Worm (Caenorhabditis elegans): ENCODE results near the gene K02E10.4.
A peak's percentile ranks its signal among the peaks of the same experiment; 100 is the strongest.

K02E10.4 gene

DNA sequence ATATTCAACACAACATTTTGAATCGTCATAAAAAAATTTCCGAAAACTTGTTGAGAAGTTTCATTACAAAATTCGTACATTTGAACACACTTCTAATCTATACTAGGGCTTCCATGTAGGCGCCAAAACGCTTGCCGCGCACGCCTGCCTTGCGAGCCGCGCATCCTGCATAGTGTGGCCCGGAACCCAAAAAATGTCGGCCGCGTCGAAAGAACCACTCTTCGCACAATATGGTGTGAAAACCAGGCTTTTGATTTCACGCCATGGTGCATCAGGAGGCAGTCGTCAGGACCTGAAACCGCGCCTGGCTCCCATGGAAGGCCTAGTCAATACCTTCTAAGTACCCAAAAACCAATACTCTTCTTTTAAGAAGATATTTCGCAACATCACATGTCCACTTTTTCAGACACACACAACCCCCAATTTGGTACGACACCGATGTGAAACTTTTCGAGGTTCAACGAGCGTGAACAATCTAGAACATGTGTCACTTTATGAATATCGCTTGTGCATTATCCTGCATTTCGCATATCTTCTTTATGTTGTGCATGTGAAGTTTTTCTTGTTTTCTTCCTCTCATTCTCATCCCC is 10.6 kb downstream of the K02E10.4 start:
- TF ChIP-seq cnd-1 (tag; optimal IDR thresholded peaks at IDR 0.05) = no peak
- TF ChIP-seq lsy-2 (tag; optimal IDR thresholded peaks at IDR 0.05) = no peak
- no peak for TF ChIP-seq M03D4.4 (tag; optimal IDR thresholded peaks at IDR 0.05)
- no peak for TF ChIP-seq nhr-237 (tag; optimal IDR thresholded peaks at IDR 0.05)
- no peak for TF ChIP-seq unc-62 (GFP tag; optimal IDR thresholded peaks at IDR 0.05)
- no peak for TF ChIP-seq nhr-2 (tag; optimal IDR thresholded peaks at IDR 0.05)
- TF ChIP-seq nhr-12 (tag; optimal IDR thresholded peaks at IDR 0.05) = no peak
- no peak for TF ChIP-seq lin-13 (tag; optimal IDR thresholded peaks at IDR 0.05)
- TF ChIP-seq zip-8 (tag; optimal IDR thresholded peaks at IDR 0.05) = no peak
- no peak for TF ChIP-seq ceh-39 (tag; optimal IDR thresholded peaks at IDR 0.05)
- no peak for TF ChIP-seq flh-1 (GFP tag; optimal IDR thresholded peaks at IDR 0.05)
- no peak for TF ChIP-seq elt-1 (tag; optimal IDR thresholded peaks at IDR 0.05; ENCODE audit: borderline replicate concordance, insufficient read depth)
- no peak for TF ChIP-seq lin-32 (GFP tag; optimal IDR thresholded peaks at IDR 0.05)
- TF ChIP-seq sptf-1 (tag; optimal IDR thresholded peaks at IDR 0.05) = no peak

DNA sequence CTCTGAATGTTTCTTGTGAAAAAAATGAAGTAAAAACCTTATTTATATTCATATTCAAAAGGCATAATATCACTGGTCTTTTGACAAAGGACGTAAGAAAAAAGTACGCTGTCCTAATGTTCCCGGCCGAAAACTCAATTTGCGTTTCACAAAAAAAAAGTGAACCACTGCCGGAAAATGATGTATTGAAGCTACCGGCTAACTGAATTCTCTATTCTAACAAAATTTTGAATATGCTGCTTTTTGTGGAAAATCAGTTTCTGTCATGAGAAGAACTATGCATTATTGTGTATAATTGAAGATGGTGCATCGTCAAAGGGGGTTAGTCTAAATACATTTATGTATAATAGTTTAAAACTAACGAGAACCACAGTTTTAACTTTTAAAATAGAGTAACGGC is 11.2 kb downstream of the K02E10.4 start:
- no peak for TF ChIP-seq elt-1 (tag; optimal IDR thresholded peaks at IDR 0.05; ENCODE audit: borderline replicate concordance, insufficient read depth)
- TF ChIP-seq ces-1 (GFP tag; optimal IDR thresholded peaks at IDR 0.05) = peak; percentile 36

DNA sequence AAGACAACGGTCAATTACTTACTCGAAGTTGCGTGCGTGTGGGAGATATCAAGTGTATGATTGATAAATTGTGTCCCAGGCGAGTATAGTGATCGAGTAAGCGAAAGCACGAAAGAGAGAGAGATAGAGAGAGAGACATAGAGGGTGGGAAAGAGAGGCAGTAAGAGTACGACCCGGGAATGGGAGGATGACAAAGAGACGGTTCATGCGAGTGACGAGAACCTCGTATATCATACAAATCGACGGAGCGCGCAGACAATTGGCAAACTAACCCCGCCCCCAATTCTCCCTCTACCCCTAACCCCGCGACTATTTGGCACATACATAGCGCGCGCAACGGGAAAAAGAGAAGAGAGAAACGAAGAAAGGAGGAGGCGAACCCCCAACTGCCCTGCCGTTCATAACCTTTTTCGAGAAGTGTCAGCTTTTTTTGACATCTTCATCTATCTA is 12.8 kb downstream of the K02E10.4 start, which contains the start of gene rabr-1:
TSS of gene rabr-1 (plus strand) at position 316 of the 450 bp plus-strand sequence.
- no peak for TF ChIP-seq elt-1 (tag; optimal IDR thresholded peaks at IDR 0.05; ENCODE audit: borderline replicate concordance, insufficient read depth)
- TF ChIP-seq drap-1 (GFP tag; optimal IDR thresholded peaks at IDR 0.05) = no peak
- TF ChIP-seq ceh-39 (tag; optimal IDR thresholded peaks at IDR 0.05) = no peak
- TF ChIP-seq nhr-2 (tag; optimal IDR thresholded peaks at IDR 0.05) = peak; percentile 46
- peak; percentile 42 for TF ChIP-seq pha-4 (tag; optimal IDR thresholded peaks at IDR 0.05)
- TF ChIP-seq bed-3 (GFP tag; optimal IDR thresholded peaks at IDR 0.05) = no peak
- TF ChIP-seq cnd-1 (tag; optimal IDR thresholded peaks at IDR 0.05) = no peak
- no peak for TF ChIP-seq tbx-8 (GFP tag; optimal IDR thresholded peaks at IDR 0.05)
- no peak for TF ChIP-seq ces-1 (GFP tag; optimal IDR thresholded peaks at IDR 0.05)
- TF ChIP-seq nhr-76 (tag; optimal IDR thresholded peaks at IDR 0.05) = no peak
- TF ChIP-seq M03D4.4 (tag; optimal IDR thresholded peaks at IDR 0.05) = peak; percentile 30
- TF ChIP-seq ceh-43 (GFP tag; optimal IDR thresholded peaks at IDR 0.05) = no peak
- TF ChIP-seq lsy-2 (tag; optimal IDR thresholded peaks at IDR 0.05) = no peak
- no peak for TF ChIP-seq snpc-4 (tag; optimal IDR thresholded peaks at IDR 0.05)
- TF ChIP-seq nhr-237 (tag; optimal IDR thresholded peaks at IDR 0.05) = no peak
- TF ChIP-seq flh-1 (GFP tag; optimal IDR thresholded peaks at IDR 0.05) = no peak
- no peak for TF ChIP-seq mab-5 (tag; optimal IDR thresholded peaks at IDR 0.05)
- TF ChIP-seq ceh-83 (GFP tag; optimal IDR thresholded peaks at IDR 0.05) = no peak
- no peak for TF ChIP-seq mep-1 (tag; optimal IDR thresholded peaks at IDR 0.05)
- no peak for TF ChIP-seq nhr-28 (tag; optimal IDR thresholded peaks at IDR 0.05)
- TF ChIP-seq ham-2 (GFP tag; optimal IDR thresholded peaks at IDR 0.05) = peak; percentile 68
- TF ChIP-seq lin-13 (tag; optimal IDR thresholded peaks at IDR 0.05) = peak; percentile 24
- TF ChIP-seq sem-2 (GFP tag; optimal IDR thresholded peaks at IDR 0.05) = no peak
- TF ChIP-seq sptf-1 (tag; optimal IDR thresholded peaks at IDR 0.05) = no peak
- TF ChIP-seq ztf-11 (tag; optimal IDR thresholded peaks at IDR 0.05) = no peak
- no peak for TF ChIP-seq nhr-12 (tag; optimal IDR thresholded peaks at IDR 0.05)
- no peak for TF ChIP-seq hlh-1 (tag; optimal IDR thresholded peaks at IDR 0.05)
- TF ChIP-seq unc-62 (GFP tag; optimal IDR thresholded peaks at IDR 0.05) = peak; percentile 56
- TF ChIP-seq zip-8 (tag; optimal IDR thresholded peaks at IDR 0.05) = no peak
- peak; percentile 51 for TF ChIP-seq blmp-1 (tag; optimal IDR thresholded peaks at IDR 0.05)
- no peak for TF ChIP-seq lin-32 (GFP tag; optimal IDR thresholded peaks at IDR 0.05)
- TF ChIP-seq elt-3 (tag; optimal IDR thresholded peaks at IDR 0.05) = no peak
- TF ChIP-seq unc-39 (tag; optimal IDR thresholded peaks at IDR 0.05) = no peak
- TF ChIP-seq mls-2 (tag; optimal IDR thresholded peaks at IDR 0.05) = peak; percentile 55
- TF ChIP-seq unc-120 (tag; optimal IDR thresholded peaks at IDR 0.05; ENCODE audit: poor library complexity, severe bottlenecking) = peak; percentile 39

DNA sequence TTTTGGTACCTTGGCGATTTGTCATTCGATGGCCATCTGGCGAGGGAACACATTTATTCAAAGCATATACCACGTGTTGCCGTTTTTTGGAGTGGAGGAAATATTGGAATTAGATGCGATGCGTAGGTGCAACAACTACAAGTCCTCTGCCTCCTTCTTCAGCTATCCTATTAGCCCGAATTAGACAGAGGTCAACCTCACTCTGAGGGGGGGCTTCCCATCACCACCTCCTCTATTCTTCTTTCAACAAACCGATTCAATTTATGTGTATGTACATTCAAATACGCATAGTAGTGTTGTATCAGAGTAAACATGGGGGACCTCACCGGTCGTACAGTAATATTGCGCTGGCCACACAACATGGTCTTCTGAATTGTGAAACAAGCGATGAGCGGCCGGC is 14.8 kb downstream of the K02E10.4 start:
- TF ChIP-seq flh-1 (GFP tag; optimal IDR thresholded peaks at IDR 0.05) (no peak), ceh-43 (GFP tag; optimal IDR thresholded peaks at IDR 0.05) (no peak), M03D4.4 (tag; optimal IDR thresholded peaks at IDR 0.05) (no peak), snpc-4 (tag; optimal IDR thresholded peaks at IDR 0.05) (no peak), zip-8 (tag; optimal IDR thresholded peaks at IDR 0.05) (no peak), nhr-2 (tag; optimal IDR thresholded peaks at IDR 0.05) (peak; percentile 18), mab-5 (tag; optimal IDR thresholded peaks at IDR 0.05) (no peak), ham-2 (GFP tag; optimal IDR thresholded peaks at IDR 0.05) (peak; percentile 52), nhr-28 (tag; optimal IDR thresholded peaks at IDR 0.05) (no peak), ceh-83 (GFP tag; optimal IDR thresholded peaks at IDR 0.05) (peak; percentile 0), unc-120 (tag; optimal IDR thresholded peaks at IDR 0.05; ENCODE audit: poor library complexity, severe bottlenecking) (no peak), blmp-1 (tag; optimal IDR thresholded peaks at IDR 0.05) (no peak), mls-2 (tag; optimal IDR thresholded peaks at IDR 0.05) (no peak), ces-1 (GFP tag; optimal IDR thresholded peaks at IDR 0.05) (peak; percentile 19), pha-4 (tag; optimal IDR thresholded peaks at IDR 0.05) (peak; percentile 53), hlh-1 (tag; optimal IDR thresholded peaks at IDR 0.05) (no peak)

Data from whole organism, mixed stage, embryonic.